Worm (Caenorhabditis elegans) whole organism, L4 larva: ENCODE measurements around the gene dct-6.

Experiments
- F26F4.8 ChIP-seq: fragments of 200-800 bp; sonication (Bioruptor generic); conservative IDR thresholded peaks from 2 replicates; pipeline ENCODE4 v1.3.6; 2022; ENCODE audit warnings: missing genetic modification characterization, missing compliant biosample characterization
- daf-12 ChIP-seq: fragments of 150-350 bp; optimal IDR thresholded peaks from 2 replicates; lab custom pipeline; 2014; ENCODE audit warnings: missing biosample characterization, missing genetic modification reagents, missing genetic modification characterization
- fkh-10 ChIP-seq: fragments of 150-350 bp; optimal IDR thresholded peaks from 2 replicates; lab custom pipeline; 2014; ENCODE audit warnings: missing biosample characterization, missing genetic modification reagents, missing genetic modification characterization
- mep-1 ChIP-seq: fragments of 150-350 bp; sonication (generic microtip); optimal IDR thresholded peaks from 3 replicates; lab custom pipeline; 2014; ENCODE audit warnings: missing biosample characterization, missing genetic modification characterization
- mxl-3 ChIP-seq: fragments of 200-800 bp; sonication (Bioruptor generic); optimal IDR thresholded peaks from 2 replicates; lab custom pipeline; 2018; ENCODE audit warnings: mild to moderate bottlenecking, missing genetic modification characterization, missing compliant biosample characterization
- nhr-6 ChIP-seq: fragments of 150-350 bp; optimal IDR thresholded peaks from 2 replicates; lab custom pipeline; 2014; ENCODE audit warnings: missing biosample characterization, missing genetic modification characterization
- unc-39 ChIP-seq: sonication (generic microtip); optimal IDR thresholded peaks from 2 replicates; lab custom pipeline; 2017; ENCODE audit warnings: missing biosample characterization, missing genetic modification characterization

ce11 chrIII:5992043-5992442 is 25.8 kb downstream of the dct-6 start:
- TF ChIP-seq F26F4.8 (GFP tag; lab: Robert Waterston, UW) (no peak), fkh-10 (GFP tag; lab: Kevin White, UChicago) (no peak), mep-1 (no peak), mxl-3 (GFP tag; lab: Kevin White, UChicago) (no peak), unc-39 (no peak), daf-12 (tag; lab: Kevin White, UChicago) (no peak), nhr-6 (tag; lab: Kevin White, UChicago) (no peak)
